Worm (Caenorhabditis elegans) whole organism, L4 larva: ENCODE data around the gene col-128.

Experiments used
- F26F4.8 ChIP-seq: fragments of 200-800 bp; sonication (Bioruptor generic); conservative IDR thresholded peaks from 2 replicates; pipeline ENCODE4 v1.3.6; 2022; ENCODE audit warnings: missing genetic modification characterization, missing compliant biosample characterization
- R02D3.7 ChIP-seq: fragments of 150-350 bp; sonication (generic microtip); optimal IDR thresholded peaks from 3 replicates; lab custom pipeline; 2014; ENCODE audit warnings: missing biosample characterization, missing genetic modification characterization
- T20F7.1 ChIP-seq: fragments of 200-800 bp; sonication (Bioruptor generic); optimal IDR thresholded peaks from 2 replicates; lab custom pipeline; 2018; ENCODE audit warnings: mild to moderate bottlenecking, missing genetic modification characterization, missing compliant biosample characterization
- Y105C5A.15 ChIP-seq: fragments of 200-800 bp; sonication (Bioruptor generic); IDR thresholded peaks from 2 replicates; pipeline ENCODE4 v1.3.6; 2022; ENCODE audit warnings: missing genetic modification characterization, missing compliant biosample characterization
- Y5F2A.4 ChIP-seq: fragments of 200-800 bp; sonication (Bioruptor generic); optimal IDR thresholded peaks from 2 replicates; lab custom pipeline; 2018; ENCODE audit warnings: mild to moderate bottlenecking, missing genetic modification characterization, missing compliant biosample characterization
- aha-1 ChIP-seq: fragments of 150-350 bp; peaks from one replicate; lab custom pipeline; 2014; ENCODE audit warnings: missing biosample characterization, missing genetic modification characterization
- aly-2 ChIP-seq: sonication (generic microtip); optimal IDR thresholded peaks from 2 replicates; lab custom pipeline; 2018; ENCODE audit warnings: missing biosample characterization, missing genetic modification characterization
- arid-1 ChIP-seq: fragments of 200-800 bp; sonication (Bioruptor generic); conservative IDR thresholded peaks from 2 replicates; pipeline ENCODE4 v1.3.6; 2022; ENCODE audit warnings: missing genetic modification reagents, missing genetic modification characterization, missing compliant biosample characterization
- ceh-32 ChIP-seq: sonication (generic microtip); optimal IDR thresholded peaks from 2 replicates; lab custom pipeline; 2016; ENCODE audit warnings: mild to moderate bottlenecking, missing genetic modification characterization, missing compliant biosample characterization; ENCODE audit not compliant: poor library complexity
- ceh-82 ChIP-seq: sonication (generic microtip); optimal IDR thresholded peaks from 2 replicates; lab custom pipeline; 2017; ENCODE audit warnings: missing biosample characterization, missing genetic modification characterization
- daf-16 ChIP-seq, 3 experiments: sonication (generic microtip); optimal IDR thresholded peaks; 2 replicates each; lab custom pipeline; 2016 to 2017; ENCODE audit warnings: missing genetic modification characterization in 3 of 3, missing genetic modification reagents in 3 of 3, mild to moderate bottlenecking in 2 of 3, missing compliant biosample characterization in 2 of 3, missing biosample characterization in 1 of 3, moderate library complexity in 1 of 3
- daf-8 ChIP-seq: fragments of 200-800 bp; sonication (Bioruptor generic); IDR thresholded peaks from 2 replicates; pipeline ENCODE4 v1.3.6; 2022; ENCODE audit warnings: missing genetic modification characterization, missing compliant biosample characterization
- dmd-8 ChIP-seq: fragments of 200-800 bp; sonication (Bioruptor generic); IDR thresholded peaks from 2 replicates; pipeline ENCODE4 v1.3.6; 2022; ENCODE audit warnings: missing genetic modification characterization, missing compliant biosample characterization
- dmd-9 ChIP-seq: fragments of 200-800 bp; sonication (Bioruptor generic); IDR thresholded peaks from 2 replicates; pipeline ENCODE4 v1.3.6; 2022; ENCODE audit warnings: missing genetic modification reagents, missing genetic modification characterization, missing compliant biosample characterization
- dve-1 ChIP-seq: sonication (generic microtip); optimal IDR thresholded peaks from 2 replicates; lab custom pipeline; 2017; ENCODE audit warnings: antibody characterized with exemption, mild to moderate bottlenecking, missing genetic modification characterization, missing compliant biosample characterization; ENCODE audit not compliant: insufficient read depth
- fos-1 ChIP-seq: fragments of 150-350 bp; optimal IDR thresholded peaks from 2 replicates; lab custom pipeline; 2014; ENCODE audit warnings: missing biosample characterization, missing genetic modification characterization
- hlh-11 ChIP-seq: fragments of 200-800 bp; sonication (Bioruptor generic); optimal IDR thresholded peaks from 2 replicates; lab custom pipeline; 2018; ENCODE audit warnings: mild to moderate bottlenecking, missing genetic modification characterization, missing compliant biosample characterization
- hlh-30 ChIP-seq: sonication (generic microtip); optimal IDR thresholded peaks from 2 replicates; lab custom pipeline; 2017; ENCODE audit warnings: antibody characterized with exemption, mild to moderate bottlenecking, missing genetic modification characterization, missing compliant biosample characterization; ENCODE audit not compliant: insufficient read depth
- hmg-1.1 ChIP-seq: fragments of 200-800 bp; sonication (Bioruptor generic); IDR thresholded peaks from 2 replicates; pipeline ENCODE4 v1.3.6; 2022; ENCODE audit warnings: missing genetic modification reagents, missing genetic modification characterization, missing compliant biosample characterization
- jun-1 ChIP-seq: fragments of 150-350 bp; optimal IDR thresholded peaks from 2 replicates; lab custom pipeline; 2014; ENCODE audit warnings: missing biosample characterization, missing genetic modification reagents, missing genetic modification characterization
- lim-7 ChIP-seq: fragments of 200-800 bp; sonication (Bioruptor generic); IDR thresholded peaks from 2 replicates; pipeline ENCODE4 v1.3.6; 2022; ENCODE audit warnings: missing genetic modification characterization, missing compliant biosample characterization
- lin-13 ChIP-seq: fragments of 150-350 bp; optimal IDR thresholded peaks from 2 replicates; lab custom pipeline; 2014; ENCODE audit warnings: missing biosample characterization, missing genetic modification reagents, missing genetic modification characterization
- lin-38 ChIP-seq: fragments of 200-800 bp; sonication (Bioruptor generic); IDR thresholded peaks from 2 replicates; pipeline ENCODE4 v1.3.6; 2022; ENCODE audit warnings: missing genetic modification reagents, missing genetic modification characterization, missing compliant biosample characterization
- lin-39 ChIP-seq: fragments of 150-350 bp; optimal IDR thresholded peaks from 2 replicates; lab custom pipeline; 2014; ENCODE audit warnings: missing biosample characterization, missing genetic modification reagents, missing genetic modification characterization
- mdl-1 ChIP-seq, 2 experiments: fragments of 150-350 bp in 1 of 2; sonication (generic microtip) in 1 of 2; optimal IDR thresholded peaks; 2 replicates each; lab custom pipeline; 2014 to 2017; ENCODE audit warnings: missing biosample characterization in 2 of 2, missing genetic modification characterization in 2 of 2
- mes-2 ChIP-seq: sonication (generic microtip); optimal IDR thresholded peaks from 2 replicates; lab custom pipeline; 2016; ENCODE audit warnings: missing genotype, mild to moderate bottlenecking, missing genetic modification characterization, missing compliant biosample characterization; ENCODE audit not compliant: poor library complexity, severe bottlenecking
- nhr-102 ChIP-seq: sonication (generic microtip); optimal IDR thresholded peaks from 2 replicates; lab custom pipeline; 2016; ENCODE audit warnings: mild to moderate bottlenecking, missing genetic modification characterization, moderate library complexity, missing compliant biosample characterization
- nhr-11 ChIP-seq: fragments of 150-350 bp; optimal IDR thresholded peaks from 2 replicates; lab custom pipeline; 2014; ENCODE audit warnings: missing biosample characterization, missing genetic modification characterization
- nhr-111 ChIP-seq: fragments of 200-800 bp; sonication (Bioruptor generic); optimal IDR thresholded peaks from 2 replicates; lab custom pipeline; 2018; ENCODE audit warnings: mild to moderate bottlenecking, missing genetic modification characterization, missing compliant biosample characterization
- nhr-25 ChIP-seq: sonication (generic microtip); optimal IDR thresholded peaks from 2 replicates; lab custom pipeline; 2017; ENCODE audit warnings: missing genetic modification characterization, mild to moderate bottlenecking, missing compliant biosample characterization, antibody characterized with exemption, moderate library complexity, borderline replicate concordance; ENCODE audit not compliant: insufficient read depth
- nhr-41 ChIP-seq: fragments of 200-800 bp; sonication (Bioruptor generic); IDR thresholded peaks from 2 replicates; pipeline ENCODE4 v1.3.6; 2022; ENCODE audit warnings: missing genetic modification reagents, missing genetic modification characterization, missing compliant biosample characterization
- nhr-76 ChIP-seq: fragments of 150-350 bp; optimal IDR thresholded peaks from 2 replicates; lab custom pipeline; 2014; ENCODE audit warnings: missing biosample characterization, missing genetic modification characterization
- pha-4 ChIP-seq, 2 experiments: fragments of 150-350 bp in 1 of 2; fragments of 200-800 bp in 1 of 2; sonication (Bioruptor generic) in 1 of 2; IDR thresholded peaks in 1 of 2; optimal IDR thresholded peaks in 1 of 2; 2 replicates each; pipeline versions ENCODE4 v1.3.6 to Lab custom; 2014 to 2022; ENCODE audit warnings: missing genetic modification characterization in 2 of 2, missing genetic modification reagents in 2 of 2, missing biosample characterization in 1 of 2, missing compliant biosample characterization in 1 of 2
- sdz-12 ChIP-seq: fragments of 200-800 bp; sonication (Bioruptor generic); optimal IDR thresholded peaks from 2 replicates; lab custom pipeline; 2018; ENCODE audit warnings: mild to moderate bottlenecking, missing genetic modification characterization, missing compliant biosample characterization
- unc-130 ChIP-seq: sonication (generic microtip); optimal IDR thresholded peaks from 2 replicates; lab custom pipeline; 2016; ENCODE audit warnings: missing genetic modification reagents, missing genetic modification characterization, missing compliant biosample characterization
- unc-39 ChIP-seq: sonication (generic microtip); optimal IDR thresholded peaks from 2 replicates; lab custom pipeline; 2017; ENCODE audit warnings: missing biosample characterization, missing genetic modification characterization
- vab-7 ChIP-seq: fragments of 200-800 bp; sonication (Bioruptor generic); IDR thresholded peaks from 2 replicates; pipeline ENCODE4 v1.3.6; 2022; ENCODE audit warnings: missing genetic modification reagents, missing genetic modification characterization, missing compliant biosample characterization
- zag-1 ChIP-seq: fragments of 150-350 bp; optimal IDR thresholded peaks from 2 replicates; lab custom pipeline; 2014; ENCODE audit warnings: missing biosample characterization, missing genetic modification characterization
- zip-2 ChIP-seq: fragments of 150-350 bp; optimal IDR thresholded peaks from 2 replicates; lab custom pipeline; 2014; ENCODE audit warnings: missing biosample characterization, missing genetic modification characterization

col-128 gene

ce11 chrIV:11592820-11593219, 41.1 kb upstream of the col-128 start (continued):
- TF ChIP-seq hlh-11 (tag; lab: Kevin White, UChicago) (no peak), mdl-1 (tag; optimal IDR thresholded peaks at IDR 0.05; lab: Kevin White, UChicago) (no peak), dmd-8 (GFP tag; lab: Robert Waterston, UW) (no peak), nhr-102 (tag; lab: Kevin White, UChicago) (no peak), unc-130 (peak; percentile 52), daf-16 (GFP tag; optimal IDR thresholded peaks at IDR 0.05; lab: Kevin White, UChicago) (no peak), daf-16 (tag; optimal IDR thresholded peaks at IDR 0.05; lab: Kevin White, UChicago) (peak; percentile 19)

ce11 chrIV:11592165-11592564, 40.4 kb upstream of the col-128 start, which contains the start of gene spe-36:
spe-36 (minus strand) TSS chrIV:11592265.
- TF ChIP-seq mes-2 (tag; lab: Kevin White, UChicago): no peak
- no peak for TF ChIP-seq pha-4 (GFP tag; IDR thresholded peaks at IDR 0.05; lab: Robert Waterston, UW)
- no peak for TF ChIP-seq pha-4 (tag; optimal IDR thresholded peaks at IDR 0.05; lab: Kevin White, UChicago)
- no peak for TF ChIP-seq ceh-82
- no peak for TF ChIP-seq aly-2
- TF ChIP-seq lin-39 (tag; lab: Kevin White, UChicago): no peak
- TF ChIP-seq lin-13 (GFP tag; lab: Kevin White, UChicago): no peak
- TF ChIP-seq, all 104 proteins: peak for 0

DNA sequence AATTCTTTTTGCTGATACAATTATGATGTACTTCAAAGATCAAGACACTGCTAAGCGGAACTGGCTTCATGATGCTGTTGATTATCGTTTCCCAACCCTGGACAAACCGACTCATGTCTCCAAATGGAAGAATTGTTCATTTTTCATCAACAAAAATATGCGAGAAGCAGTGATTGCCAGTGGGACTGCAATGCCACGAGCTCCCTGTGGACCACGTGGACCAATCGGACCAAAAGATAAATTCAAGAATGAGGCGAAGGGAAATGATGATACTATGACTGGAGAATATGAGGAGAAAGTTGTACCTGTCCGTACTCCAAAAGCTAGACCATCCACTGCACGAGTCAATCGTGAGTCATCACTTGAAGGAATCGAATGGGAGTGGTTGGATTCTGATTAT, 34.7 kb upstream of the col-128 start:
- TF ChIP-seq aha-1 (tag; lab: Kevin White, UChicago) (peak; percentile 92), nhr-76 (tag; lab: Kevin White, UChicago) (no peak)

DNA sequence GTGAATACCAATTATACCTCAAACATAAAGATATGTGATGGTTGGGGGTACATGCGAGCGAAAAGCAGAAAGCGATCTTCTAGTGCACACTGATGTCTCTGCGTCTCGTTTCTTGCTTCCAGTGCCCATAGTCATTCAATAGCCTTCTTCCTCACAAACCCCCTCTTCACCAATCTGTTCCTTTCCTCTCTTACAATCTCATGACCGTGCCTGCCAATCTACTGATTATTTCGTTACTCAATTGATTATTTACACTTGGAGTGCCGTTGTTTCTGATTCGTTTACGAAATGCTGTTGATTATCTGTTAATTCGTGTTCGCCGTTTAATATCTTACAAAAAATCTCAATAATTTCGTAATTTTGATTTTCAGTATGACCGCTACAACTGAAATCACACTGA, 33.1 kb upstream of the col-128 start:
- TF ChIP-seq nhr-41 (GFP tag; lab: Robert Waterston, UW) (no peak), mes-2 (tag; lab: Kevin White, UChicago) (peak; percentile 20), sdz-12 (GFP tag; lab: Kevin White, UChicago) (no peak), Y5F2A.4 (GFP tag; lab: Kevin White, UChicago) (no peak), Y105C5A.15 (GFP tag; lab: Robert Waterston, UW) (no peak), hlh-30 (tag; lab: Kevin White, UChicago) (peak; percentile 5), dmd-9 (GFP tag; lab: Robert Waterston, UW) (no peak), nhr-11 (tag; lab: Kevin White, UChicago) (no peak), daf-16 (GFP tag; optimal IDR thresholded peaks at IDR 0.05; lab: Kevin White, UChicago) (no peak), daf-16 (tag; optimal IDR thresholded peaks at IDR 0.05; lab: Kevin White, UChicago) (peak; percentile 25), hlh-11 (tag; lab: Kevin White, UChicago) (peak; percentile 17), dve-1 (peak; percentile 15), lin-13 (GFP tag; lab: Kevin White, UChicago) (no peak)
- TF ChIP-seq, all 104 proteins: peak for 5

DNA sequence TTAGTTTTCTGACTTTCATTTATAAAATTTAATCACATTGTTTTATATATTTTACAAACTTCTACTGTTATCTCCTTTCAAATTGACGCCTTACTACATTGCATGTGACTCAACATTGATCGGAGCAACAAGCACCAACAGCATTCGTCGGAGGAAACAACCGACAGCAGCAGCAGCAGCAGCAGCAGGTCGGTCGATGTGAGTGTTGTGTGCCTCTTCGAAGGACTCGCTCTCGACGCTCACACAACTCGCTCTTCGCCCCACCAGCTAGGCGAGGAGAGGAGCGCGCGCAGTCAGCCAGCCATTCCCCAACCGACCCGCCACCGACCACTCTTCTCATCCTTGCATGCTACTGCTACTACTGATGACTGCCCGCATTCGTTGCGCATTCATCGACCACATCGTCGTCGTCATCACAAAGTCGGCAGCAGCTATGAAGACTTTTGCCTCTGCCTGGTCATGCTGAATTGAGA, 32.2 kb upstream of the col-128 start, which contains the start of gene F12F6.1:
Gene F12F6.1 (plus strand): TSS at position 51 of the 473 bp plus-strand sequence.
- no peak for TF ChIP-seq F26F4.8 (GFP tag; lab: Robert Waterston, UW)
- no peak for TF ChIP-seq arid-1 (GFP tag; lab: Robert Waterston, UW)
- TF ChIP-seq hlh-30 (tag; lab: Kevin White, UChicago): peak; percentile 60
- peak; percentile 27; the same call in 1 of the 2 replicates for TF ChIP-seq hmg-1.1 (GFP tag; lab: Robert Waterston, UW)
- no peak for TF ChIP-seq nhr-111 (GFP tag; lab: Kevin White, UChicago)
- TF ChIP-seq daf-8: no peak
- no peak for TF ChIP-seq Y105C5A.15 (GFP tag; lab: Robert Waterston, UW)
- no peak for TF ChIP-seq zip-2 (tag; lab: Kevin White, UChicago)
- no peak for TF ChIP-seq pha-4 (GFP tag; IDR thresholded peaks at IDR 0.05; lab: Robert Waterston, UW)
- TF ChIP-seq pha-4 (tag; optimal IDR thresholded peaks at IDR 0.05; lab: Kevin White, UChicago): no peak
- no peak for TF ChIP-seq lin-38 (GFP tag; lab: Robert Waterston, UW)
- no peak for TF ChIP-seq R02D3.7 (tag; lab: Kevin White, UChicago)
- TF ChIP-seq fos-1 (tag; lab: Kevin White, UChicago): no peak
- no peak for TF ChIP-seq lim-7
- TF ChIP-seq aly-2: no peak
- TF ChIP-seq T20F7.1 (GFP tag; lab: Kevin White, UChicago): no peak
- TF ChIP-seq nhr-76 (tag; lab: Kevin White, UChicago): no peak
- 0 out of 2 replicates have a peak, but pooled peaks have one; percentile 11 for TF ChIP-seq dmd-9 (GFP tag; lab: Robert Waterston, UW)
- TF ChIP-seq unc-39 (tag; lab: Kevin White, UChicago): no peak
- no peak for TF ChIP-seq jun-1 (tag; lab: Kevin White, UChicago)
- no peak for TF ChIP-seq zag-1 (tag; lab: Kevin White, UChicago)
- TF ChIP-seq vab-7 (GFP tag; lab: Robert Waterston, UW): no peak
- TF ChIP-seq mes-2 (tag; lab: Kevin White, UChicago): no peak
- no peak for TF ChIP-seq lin-13 (GFP tag; lab: Kevin White, UChicago)
- TF ChIP-seq ceh-32 (tag; lab: Kevin White, UChicago): no peak
- TF ChIP-seq ceh-82: no peak
- no peak for TF ChIP-seq nhr-25 (tag; lab: Kevin White, UChicago)
